Fruit fly (Drosophila melanogaster) whole organism, embryonic: Measurements from ENCODE around the gene Surf1.
A peak's percentile ranks its signal among the peaks of the same experiment; 100 is the strongest.

Experiments used
- BtbVII ChIP-seq: fragments of 200-800 bp; sonication (Bioruptor generic); optimal IDR thresholded peaks from 3 replicates; lab custom pipeline; 2017; ENCODE audit warnings: missing biosample characterization, mild to moderate bottlenecking, missing genetic modification characterization
- CG10267 ChIP-seq: fragments of 200-800 bp; sonication (Bioruptor generic); optimal IDR thresholded peaks from 2 replicates; lab custom pipeline; 2018; ENCODE audit warnings: missing biosample characterization, mild to moderate bottlenecking, missing genetic modification characterization, moderate library complexity
- CG10366 ChIP-seq: fragments of 200-800 bp; sonication (Bioruptor generic); IDR thresholded peaks from 2 replicates; pipeline ENCODE4 v1.3.6; 2022; ENCODE audit warnings: missing biosample characterization, missing genetic modification characterization
- CG10979 ChIP-seq: fragments of 200-800 bp; sonication (Bioruptor generic); optimal IDR thresholded peaks from 2 replicates; lab custom pipeline; 2018; ENCODE audit warnings: missing biosample characterization, mild to moderate bottlenecking, missing genetic modification characterization, moderate library complexity
- CG11696 ChIP-seq: fragments of 200-800 bp; sonication (Bioruptor generic); IDR thresholded peaks from 2 replicates; pipeline ENCODE4 v1.3.6; 2022; ENCODE audit warnings: missing biosample characterization, missing genetic modification characterization
- CG15601 ChIP-seq: fragments of 200-800 bp; sonication (Bioruptor generic); optimal IDR thresholded peaks from 3 replicates; lab custom pipeline; 2019; ENCODE audit warnings: missing biosample characterization, mild to moderate bottlenecking, missing genetic modification characterization, moderate library complexity
- CG17361 ChIP-seq: fragments of 200-800 bp; sonication (Bioruptor generic); IDR thresholded peaks from 3 replicates; pipeline ENCODE4 v1.3.6; 2022; ENCODE audit warnings: missing biosample characterization, missing genetic modification characterization
- CG17568 ChIP-seq: fragments of 200-800 bp; sonication (Bioruptor generic); optimal IDR thresholded peaks from 2 replicates; lab custom pipeline; 2018; ENCODE audit warnings: missing biosample characterization, mild to moderate bottlenecking, missing genetic modification characterization, moderate library complexity
- CG17612 ChIP-seq: fragments of 200-800 bp; sonication (Bioruptor generic); IDR thresholded peaks from 2 replicates; pipeline ENCODE4 v1.3.6; 2022; ENCODE audit warnings: missing biosample characterization, missing genetic modification characterization
- CG2120 ChIP-seq: fragments of 200-800 bp; sonication (Bioruptor generic); optimal IDR thresholded peaks from 3 replicates; lab custom pipeline; 2016; ENCODE audit warnings: missing biosample characterization, missing genetic modification characterization
- CG2199 ChIP-seq: fragments of 200-800 bp; sonication (Bioruptor generic); IDR thresholded peaks from 3 replicates; pipeline ENCODE4 v1.3.6; 2022; ENCODE audit warnings: missing biosample characterization, missing genetic modification characterization
- CG2889 ChIP-seq: fragments of 200-800 bp; sonication (Bioruptor generic); IDR thresholded peaks from 3 replicates; pipeline ENCODE4 v1.3.6; 2022; ENCODE audit warnings: missing biosample characterization, missing genetic modification characterization
- CG32532 ChIP-seq: fragments of 200-800 bp; sonication (Bioruptor generic); IDR thresholded peaks from 2 replicates; pipeline ENCODE4 v1.3.6; 2022; ENCODE audit warnings: missing biosample characterization, missing genetic modification characterization
- CG33213 ChIP-seq: fragments of 200-800 bp; sonication (Bioruptor generic); optimal IDR thresholded peaks from 3 replicates; lab custom pipeline; 2016; ENCODE audit warnings: missing biosample characterization, missing genetic modification characterization
- CG3995 ChIP-seq: fragments of 200-800 bp; sonication (Bioruptor generic); optimal IDR thresholded peaks from 3 replicates; lab custom pipeline; 2016; ENCODE audit warnings: missing biosample characterization, missing genetic modification characterization
- CG4282 ChIP-seq: fragments of 200-800 bp; sonication (Bioruptor generic); optimal IDR thresholded peaks from 2 replicates; lab custom pipeline; 2016; ENCODE audit warnings: missing biosample characterization, missing genetic modification characterization
- CG43689 ChIP-seq: fragments of 200-800 bp; sonication (Bioruptor generic); IDR thresholded peaks from 2 replicates; pipeline ENCODE4 v1.3.6; 2022; ENCODE audit warnings: missing biosample characterization, missing genetic modification characterization
- CG4617 ChIP-seq: fragments of 200-800 bp; sonication (Bioruptor generic); optimal IDR thresholded peaks from 3 replicates; lab custom pipeline; 2016; ENCODE audit warnings: missing biosample characterization, missing genetic modification characterization, borderline replicate concordance
- CG4854 ChIP-seq: fragments of 200-800 bp; sonication (Bioruptor generic); optimal IDR thresholded peaks from 2 replicates; lab custom pipeline; 2016; ENCODE audit warnings: missing biosample characterization, missing genetic modification characterization, inconsistent platforms
- CG5953 ChIP-seq: fragments of 200-800 bp; sonication (Bioruptor generic); IDR thresholded peaks from 2 replicates; pipeline ENCODE4 v1.3.6; 2022; ENCODE audit warnings: missing biosample characterization, missing genetic modification characterization
- CG6683 ChIP-seq: fragments of 200-800 bp; sonication (Bioruptor generic); optimal IDR thresholded peaks from 2 replicates; lab custom pipeline; 2017; ENCODE audit warnings: missing biosample characterization, mild to moderate bottlenecking, missing genetic modification characterization, missing genetic modification reagents
- CG7987 ChIP-seq: fragments of 200-800 bp; sonication (Bioruptor generic); optimal IDR thresholded peaks from 2 replicates; lab custom pipeline; 2018; ENCODE audit warnings: missing biosample characterization, mild to moderate bottlenecking, missing genetic modification characterization, moderate library complexity
- D19B ChIP-seq: fragments of 200-800 bp; sonication (Bioruptor generic); optimal IDR thresholded peaks from 2 replicates; lab custom pipeline; 2017; ENCODE audit warnings: missing biosample characterization, mild to moderate bottlenecking, missing genetic modification characterization
- Doc3 ChIP-seq: fragments of 200-800 bp; sonication (Bioruptor generic); IDR thresholded peaks from 3 replicates; pipeline ENCODE4 v1.3.6; 2022; ENCODE audit warnings: missing biosample characterization, missing genetic modification characterization; ENCODE audit not compliant: partially characterized antibody
- Eip74EF ChIP-seq, 2 experiments: fragments of 200-800 bp in 1 of 2; fragments of >200 bp in 1 of 2; sonication (Bioruptor generic) in 1 of 2; optimal IDR thresholded peaks; 2 replicates each; lab custom pipeline; 2017 to 2019; ENCODE audit warnings: missing biosample characterization in 2 of 2, missing genetic modification characterization in 2 of 2, mild to moderate bottlenecking in 1 of 2, moderate library complexity in 1 of 2
- Hand ChIP-seq: fragments of 200-800 bp; sonication (Bioruptor generic); optimal IDR thresholded peaks from 2 replicates; lab custom pipeline; 2017; ENCODE audit warnings: mild to moderate bottlenecking, missing biosample characterization, missing genetic modification reagents, missing genetic modification characterization
- Hr39 ChIP-seq: fragments of >200 bp; optimal IDR thresholded peaks from 2 replicates; lab custom pipeline; 2017
- Kr ChIP-seq: fragments of 200-800 bp; sonication (Bioruptor generic); optimal IDR thresholded peaks from 2 replicates; lab custom pipeline; 2017; ENCODE audit warnings: missing biosample characterization, mild to moderate bottlenecking, missing genetic modification characterization
- Meics ChIP-seq: fragments of 200-800 bp; sonication (Bioruptor generic); optimal IDR thresholded peaks from 2 replicates; lab custom pipeline; 2017; ENCODE audit warnings: missing biosample characterization, mild to moderate bottlenecking, missing genetic modification characterization
- Mes4 ChIP-seq: fragments of 200-800 bp; sonication (Bioruptor generic); optimal IDR thresholded peaks from 2 replicates; lab custom pipeline; 2016; ENCODE audit warnings: missing biosample characterization, missing genetic modification characterization
- NfI ChIP-seq: fragments of 200-800 bp; sonication (Bioruptor generic); optimal IDR thresholded peaks from 3 replicates; lab custom pipeline; 2018; ENCODE audit warnings: missing biosample characterization, mild to moderate bottlenecking, missing genetic modification characterization, moderate library complexity
- Tbp ChIP-seq: fragments of >200 bp; optimal IDR thresholded peaks from 2 replicates; lab custom pipeline; 2018; ENCODE audit warnings: missing biosample characterization, missing genetic modification characterization
- amos ChIP-seq: fragments of 200-800 bp; sonication (Bioruptor generic); IDR thresholded peaks from 2 replicates; pipeline ENCODE4 v1.3.6; 2022; ENCODE audit warnings: missing biosample characterization, missing genetic modification characterization; ENCODE audit not compliant: partially characterized antibody
- ara ChIP-seq: fragments of 200-800 bp; sonication (Bioruptor generic); IDR thresholded peaks from 2 replicates; pipeline ENCODE4 v1.3.6; 2022; ENCODE audit warnings: missing biosample characterization, missing genetic modification characterization
- cg ChIP-seq: fragments of 200-800 bp; sonication (Bioruptor generic); optimal IDR thresholded peaks from 3 replicates; lab custom pipeline; 2019; ENCODE audit warnings: missing biosample characterization, mild to moderate bottlenecking, missing genetic modification characterization, moderate library complexity
- chif ChIP-seq, 2 experiments: fragments of 200-800 bp; sonication (Bioruptor generic); optimal IDR thresholded peaks; 3 replicates each; lab custom pipeline; 2016; ENCODE audit warnings: missing biosample characterization in 2 of 2, missing genetic modification characterization in 2 of 2
- da ChIP-seq: fragments of 200-800 bp; sonication (Bioruptor generic); optimal IDR thresholded peaks from 2 replicates; lab custom pipeline; 2016; ENCODE audit warnings: missing biosample characterization, missing genetic modification characterization
- fd3F ChIP-seq: fragments of 200-800 bp; sonication (Bioruptor generic); optimal IDR thresholded peaks from 2 replicates; lab custom pipeline; 2018; ENCODE audit warnings: missing biosample characterization, mild to moderate bottlenecking, missing genetic modification characterization, moderate library complexity
- hbn ChIP-seq: fragments of 200-800 bp; sonication (Bioruptor generic); IDR thresholded peaks from 2 replicates; pipeline ENCODE4 v1.3.6; 2022; ENCODE audit warnings: missing biosample characterization, missing genetic modification characterization; ENCODE audit not compliant: partially characterized antibody
- jumu ChIP-seq: fragments of 200-800 bp; sonication (Bioruptor generic); optimal IDR thresholded peaks from 3 replicates; lab custom pipeline; 2016; ENCODE audit warnings: missing biosample characterization, missing genetic modification characterization
- nerfin-2 ChIP-seq: fragments of 200-800 bp; sonication (Bioruptor generic); IDR thresholded peaks from 2 replicates; pipeline ENCODE4 v1.3.6; 2022; ENCODE audit warnings: missing biosample characterization, missing genetic modification characterization; ENCODE audit not compliant: partially characterized antibody
- org-1 ChIP-seq: fragments of 200-800 bp; sonication (Bioruptor generic); optimal IDR thresholded peaks from 2 replicates; lab custom pipeline; 2017; ENCODE audit warnings: missing biosample characterization, missing genetic modification characterization
- p53 ChIP-seq: fragments of 200-800 bp; sonication (Bioruptor generic); optimal IDR thresholded peaks from 2 replicates; lab custom pipeline; 2016; ENCODE audit warnings: missing biosample characterization, missing genetic modification characterization
- pum ChIP-seq: fragments of 200-800 bp; sonication (Bioruptor generic); optimal IDR thresholded peaks from 2 replicates; lab custom pipeline; 2016; ENCODE audit warnings: missing biosample characterization, missing genetic modification characterization
- row ChIP-seq: fragments of 200-800 bp; sonication (Bioruptor generic); IDR thresholded peaks from 3 replicates; pipeline ENCODE4 v1.3.6; 2022; ENCODE audit warnings: missing biosample characterization, missing genetic modification characterization
- sd ChIP-seq: fragments of 200-800 bp; sonication (Bioruptor generic); optimal IDR thresholded peaks from 3 replicates; lab custom pipeline; 2018; ENCODE audit warnings: missing biosample characterization, mild to moderate bottlenecking, missing genetic modification characterization, moderate library complexity
- sens ChIP-seq: fragments of 200-800 bp; sonication (Bioruptor generic); peaks from one replicate; lab custom pipeline; 2016; ENCODE audit warnings: missing biosample characterization, missing genetic modification characterization
- unpg ChIP-seq: fragments of 200-800 bp; sonication (Bioruptor generic); optimal IDR thresholded peaks from 3 replicates; lab custom pipeline; 2018; ENCODE audit warnings: missing biosample characterization, mild to moderate bottlenecking, missing genetic modification characterization, moderate library complexity
- wek ChIP-seq: fragments of 200-800 bp; sonication (Bioruptor generic); optimal IDR thresholded peaks from 3 replicates; lab custom pipeline; 2018; ENCODE audit warnings: missing biosample characterization, mild to moderate bottlenecking, missing genetic modification characterization, moderate library complexity
- yki ChIP-seq: fragments of >200 bp; optimal IDR thresholded peaks from 3 replicates; lab custom pipeline; 2018

Surf1 gene

dm6 chr3L:6988942-6989569 is 30.9 kb downstream of the Surf1 start (continued):
- peak; percentile 22; the same call in 1 of the 2 replicates for TF ChIP-seq CG5953 (GFP tag; lab: Robert Waterston, UW)
- TF ChIP-seq sd (tag; lab: Kevin White, UChicago): peak; percentile 19
- TF ChIP-seq CG10267 (tag; lab: Kevin White, UChicago): peak; percentile 91
- TF ChIP-seq Eip74EF (GFP tag; optimal IDR thresholded peaks at IDR 0.05; lab: Kevin White, UChicago): peak in 1 of 2 experiments; percentile 96
- peak; percentile 90 for TF ChIP-seq sens (GFP tag; lab: Kevin White, UChicago)
- peak; percentile 73 for TF ChIP-seq pum (GFP tag; lab: Kevin White, UChicago)
- peak; percentile 80 for TF ChIP-seq unpg
- TF ChIP-seq Tbp: no peak
- peak; percentile 97 for TF ChIP-seq CG10979 (tag; lab: Kevin White, UChicago)
- peak; percentile 8 for TF ChIP-seq CG7987 (GFP tag; lab: Kevin White, UChicago)
- peak; percentile 78 for TF ChIP-seq Hand (GFP tag; lab: Kevin White, UChicago)
- no peak for TF ChIP-seq yki
- TF ChIP-seq CG17361 (GFP tag; lab: Robert Waterston, UW): peak; percentile 100
- TF ChIP-seq CG11696 (GFP tag; lab: Robert Waterston, UW): 0 out of 2 replicates have a peak, but pooled peaks have one; percentile 37
- TF ChIP-seq CG17568 (GFP tag; lab: Kevin White, UChicago): peak; percentile 24
- TF ChIP-seq Doc3: no peak; the same call in 2 of the 3 replicates
- TF ChIP-seq CG2889 (GFP tag; lab: Robert Waterston, UW): peak; percentile 55; the same call in 2 of the 3 replicates
- peak; percentile 9 for TF ChIP-seq Kr (GFP tag; lab: Kevin White, UChicago)
- no peak for TF ChIP-seq CG33213
- TF ChIP-seq jumu (GFP tag; lab: Kevin White, UChicago): peak; percentile 59
- no peak for TF ChIP-seq hbn
- TF ChIP-seq CG3995 (GFP tag; lab: Kevin White, UChicago): peak; percentile 50
- peak; percentile 94 for TF ChIP-seq BtbVII (GFP tag; lab: Kevin White, UChicago)
- peak; percentile 70 for TF ChIP-seq ara (GFP tag; lab: Robert Waterston, UW)
- TF ChIP-seq CG4617 (GFP tag; lab: Kevin White, UChicago): peak; percentile 46
- TF ChIP-seq nerfin-2 (GFP tag; lab: Robert Waterston, UW): no peak
- TF ChIP-seq fd3F (GFP tag; lab: Kevin White, UChicago): peak; percentile 80
- no peak for TF ChIP-seq cg (GFP tag; lab: Kevin White, UChicago)
- TF ChIP-seq Hr39 (lab: Kevin White, UChicago): no peak
- peak; percentile 82 for TF ChIP-seq CG32532 (GFP tag; lab: Robert Waterston, UW)
- TF ChIP-seq p53 (GFP tag; lab: Kevin White, UChicago): peak; percentile 36
- peak; percentile 25 for TF ChIP-seq Mes4 (GFP tag; lab: Kevin White, UChicago)
- peak; percentile 65 for TF ChIP-seq CG10366 (GFP tag; lab: Robert Waterston, UW)
- TF ChIP-seq row (GFP tag; lab: Robert Waterston, UW): peak; percentile 89
- peak; percentile 74 for TF ChIP-seq NfI (GFP tag; lab: Kevin White, UChicago)
- no peak; the same call in 1 of the 2 replicates for TF ChIP-seq CG43689 (GFP tag; lab: Robert Waterston, UW)
- TF ChIP-seq wek: no peak
- TF ChIP-seq CG15601 (tag; lab: Kevin White, UChicago): peak; percentile 86
- peak; percentile 94 for TF ChIP-seq Meics (GFP tag; lab: Kevin White, UChicago)
- TF ChIP-seq CG2120: peak; percentile 78
- TF ChIP-seq da (GFP tag; lab: Kevin White, UChicago): peak; percentile 36
- TF ChIP-seq amos (GFP tag; lab: Robert Waterston, UW): no peak
- 0 out of 3 replicates have a peak, but pooled peaks have one; percentile 11 for TF ChIP-seq CG2199 (GFP tag; lab: Robert Waterston, UW)
- TF ChIP-seq D19B (GFP tag; lab: Kevin White, UChicago): peak; percentile 90
- TF ChIP-seq org-1 (GFP tag; lab: Kevin White, UChicago): peak; percentile 88
- TF ChIP-seq chif (GFP tag; optimal IDR thresholded peaks at IDR 0.05; lab: Kevin White, UChicago): peak; percentile 42 to 53
- TF ChIP-seq CG6683 (GFP tag; lab: Kevin White, UChicago): peak; percentile 91
- TF ChIP-seq CG17612 (GFP tag; lab: Robert Waterston, UW): peak; percentile 52; the same call in 1 of the 2 replicates
- no peak for TF ChIP-seq CG4282 (GFP tag; lab: Kevin White, UChicago)
- TF ChIP-seq CG4854: peak; percentile 39
